Worm (Caenorhabditis elegans) whole organism, L4 larva: ENCODE data around the gene arx-5.

Experiments
- D1046.2 ChIP-seq: fragments of 200-800 bp; sonication (Bioruptor generic); IDR thresholded peaks from 2 replicates; pipeline ENCODE4 v1.3.6; 2022; ENCODE audit warnings: missing genetic modification characterization, missing compliant biosample characterization
- F10B5.3 ChIP-seq: sonication (generic microtip); optimal IDR thresholded peaks from 2 replicates; lab custom pipeline; 2016; ENCODE audit warnings: mild to moderate bottlenecking, missing genetic modification characterization, missing compliant biosample characterization
- F44E2.7 ChIP-seq: fragments of 200-800 bp; sonication (Bioruptor generic); IDR thresholded peaks from 2 replicates; pipeline ENCODE4 v2.1.2; 2022; ENCODE audit warnings: missing genetic modification characterization, missing compliant biosample characterization
- R02D3.7 ChIP-seq: fragments of 150-350 bp; sonication (generic microtip); optimal IDR thresholded peaks from 3 replicates; lab custom pipeline; 2014; ENCODE audit warnings: missing biosample characterization, missing genetic modification characterization
- T20F7.1 ChIP-seq: fragments of 200-800 bp; sonication (Bioruptor generic); optimal IDR thresholded peaks from 2 replicates; lab custom pipeline; 2018; ENCODE audit warnings: mild to moderate bottlenecking, missing genetic modification characterization, missing compliant biosample characterization
- Y48G9A.11 ChIP-seq: fragments of 200-800 bp; sonication (Bioruptor generic); IDR thresholded peaks from 2 replicates; pipeline ENCODE4 v1.3.6; 2022; ENCODE audit warnings: missing genetic modification reagents, missing genetic modification characterization, missing compliant biosample characterization
- Y75B8A.6 ChIP-seq: fragments of 200-800 bp; sonication (Bioruptor generic); IDR thresholded peaks from 2 replicates; pipeline ENCODE4 v1.3.6; 2022; ENCODE audit warnings: missing genetic modification reagents, missing genetic modification characterization, missing compliant biosample characterization
- aha-1 ChIP-seq: fragments of 150-350 bp; peaks from one replicate; lab custom pipeline; 2014; ENCODE audit warnings: missing biosample characterization, missing genetic modification characterization
- aly-2 ChIP-seq: sonication (generic microtip); optimal IDR thresholded peaks from 2 replicates; lab custom pipeline; 2018; ENCODE audit warnings: missing biosample characterization, missing genetic modification characterization
- ceh-32 ChIP-seq: sonication (generic microtip); optimal IDR thresholded peaks from 2 replicates; lab custom pipeline; 2016; ENCODE audit warnings: mild to moderate bottlenecking, missing genetic modification characterization, missing compliant biosample characterization; ENCODE audit not compliant: poor library complexity
- ceh-44 ChIP-seq: fragments of 200-800 bp; sonication (Bioruptor generic); IDR thresholded peaks from 2 replicates; pipeline ENCODE4 v1.3.6; 2022; ENCODE audit warnings: missing genetic modification reagents, missing genetic modification characterization, missing compliant biosample characterization
- ceh-62 ChIP-seq: sonication (generic microtip); optimal IDR thresholded peaks from 2 replicates; lab custom pipeline; 2017; ENCODE audit warnings: missing biosample characterization, missing genetic modification characterization
- daf-16 ChIP-seq, 3 experiments: sonication (generic microtip); optimal IDR thresholded peaks; 2 replicates each; lab custom pipeline; 2016 to 2017; ENCODE audit warnings: missing genetic modification characterization in 3 of 3, missing genetic modification reagents in 3 of 3, mild to moderate bottlenecking in 2 of 3, missing compliant biosample characterization in 2 of 3, missing biosample characterization in 1 of 3, moderate library complexity in 1 of 3
- daf-19 ChIP-seq: fragments of 200-800 bp; sonication (Bioruptor generic); conservative IDR thresholded peaks from 2 replicates; pipeline ENCODE4 v1.3.6; 2022; ENCODE audit warnings: missing genetic modification characterization, missing compliant biosample characterization
- fkh-10 ChIP-seq: fragments of 150-350 bp; optimal IDR thresholded peaks from 2 replicates; lab custom pipeline; 2014; ENCODE audit warnings: missing biosample characterization, missing genetic modification reagents, missing genetic modification characterization
- hif-1 ChIP-seq, 2 experiments: sonication (generic microtip); optimal IDR thresholded peaks; 2 replicates each; lab custom pipeline; 2016 to 2017; ENCODE audit warnings: missing compliant biosample characterization in 2 of 2, missing genetic modification characterization in 2 of 2, missing genetic modification reagents in 2 of 2, missing genotype in 2 of 2, mild to moderate bottlenecking in 1 of 2
- hlh-11 ChIP-seq: fragments of 200-800 bp; sonication (Bioruptor generic); optimal IDR thresholded peaks from 2 replicates; lab custom pipeline; 2018; ENCODE audit warnings: mild to moderate bottlenecking, missing genetic modification characterization, missing compliant biosample characterization
- hlh-30 ChIP-seq: sonication (generic microtip); optimal IDR thresholded peaks from 2 replicates; lab custom pipeline; 2017; ENCODE audit warnings: antibody characterized with exemption, mild to moderate bottlenecking, missing genetic modification characterization, missing compliant biosample characterization; ENCODE audit not compliant: insufficient read depth
- lin-38 ChIP-seq: fragments of 200-800 bp; sonication (Bioruptor generic); IDR thresholded peaks from 2 replicates; pipeline ENCODE4 v1.3.6; 2022; ENCODE audit warnings: missing genetic modification reagents, missing genetic modification characterization, missing compliant biosample characterization
- lsy-2 ChIP-seq, 2 experiments: fragments of 150-350 bp in 1 of 2; sonication (generic microtip) in 1 of 2; optimal IDR thresholded peaks; 2 replicates each; lab custom pipeline; 2014 to 2017; ENCODE audit warnings: missing biosample characterization in 2 of 2, missing genetic modification characterization in 2 of 2
- mes-2 ChIP-seq: sonication (generic microtip); optimal IDR thresholded peaks from 2 replicates; lab custom pipeline; 2016; ENCODE audit warnings: missing genotype, mild to moderate bottlenecking, missing genetic modification characterization, missing compliant biosample characterization; ENCODE audit not compliant: poor library complexity, severe bottlenecking
- mxl-3 ChIP-seq: fragments of 200-800 bp; sonication (Bioruptor generic); optimal IDR thresholded peaks from 2 replicates; lab custom pipeline; 2018; ENCODE audit warnings: mild to moderate bottlenecking, missing genetic modification characterization, missing compliant biosample characterization
- nhr-10 ChIP-seq: fragments of 150-350 bp; optimal IDR thresholded peaks from 2 replicates; lab custom pipeline; 2014; ENCODE audit warnings: missing biosample characterization, missing genetic modification characterization
- nhr-11 ChIP-seq: fragments of 150-350 bp; optimal IDR thresholded peaks from 2 replicates; lab custom pipeline; 2014; ENCODE audit warnings: missing biosample characterization, missing genetic modification characterization
- nhr-28 ChIP-seq: fragments of 150-350 bp; optimal IDR thresholded peaks from 2 replicates; lab custom pipeline; 2014; ENCODE audit warnings: missing biosample characterization, missing genetic modification characterization
- nhr-41 ChIP-seq: fragments of 200-800 bp; sonication (Bioruptor generic); IDR thresholded peaks from 2 replicates; pipeline ENCODE4 v1.3.6; 2022; ENCODE audit warnings: missing genetic modification reagents, missing genetic modification characterization, missing compliant biosample characterization
- nhr-42 ChIP-seq: fragments of 200-800 bp; sonication (Bioruptor generic); IDR thresholded peaks from 2 replicates; pipeline ENCODE4 v1.3.6; 2022; ENCODE audit warnings: missing genetic modification characterization, missing compliant biosample characterization
- nhr-76 ChIP-seq: fragments of 150-350 bp; optimal IDR thresholded peaks from 2 replicates; lab custom pipeline; 2014; ENCODE audit warnings: missing biosample characterization, missing genetic modification characterization
- php-3 ChIP-seq: fragments of 200-800 bp; sonication (Bioruptor generic); IDR thresholded peaks from 2 replicates; pipeline ENCODE4 v1.3.6; 2022; ENCODE audit warnings: missing genetic modification reagents, missing genetic modification characterization, missing compliant biosample characterization
- set-16 ChIP-seq: fragments of 200-800 bp; sonication (Bioruptor generic); IDR thresholded peaks from 2 replicates; pipeline ENCODE4 v1.3.6; 2022; ENCODE audit warnings: missing genetic modification reagents, missing genetic modification characterization, missing compliant biosample characterization
- zip-2 ChIP-seq: fragments of 150-350 bp; optimal IDR thresholded peaks from 2 replicates; lab custom pipeline; 2014; ENCODE audit warnings: missing biosample characterization, missing genetic modification characterization

The arx-5 gene

ce11 chrIII:12818050-12818738 is at the start of gene arx-5:
arx-5 (minus strand) TSS chrIII:12818100.
- TF ChIP-seq nhr-11 (tag; lab: Kevin White, UChicago) (no peak), R02D3.7 (tag; lab: Kevin White, UChicago) (peak; percentile 71), mes-2 (tag; lab: Kevin White, UChicago) (peak; percentile 2), lin-38 (GFP tag; lab: Robert Waterston, UW) (0 out of 2 replicates have a peak, but pooled peaks have one; percentile 10), Y48G9A.11 (GFP tag; lab: Robert Waterston, UW) (peak; percentile 94), lsy-2 (tag; optimal IDR thresholded peaks at IDR 0.05; lab: Kevin White, UChicago) (peak in 1 of 2 experiments; percentile 31), T20F7.1 (GFP tag; lab: Kevin White, UChicago) (peak; percentile 93), daf-16 (GFP tag; optimal IDR thresholded peaks at IDR 0.05; lab: Kevin White, UChicago) (no peak), daf-16 (tag; optimal IDR thresholded peaks at IDR 0.05; lab: Kevin White, UChicago) (peak; percentile 37), nhr-10 (no peak)
- TF ChIP-seq, all 104 proteins: peak for 7

- TF ChIP-seq D1046.2 (GFP tag; lab: Robert Waterston, UW) (no peak), aha-1 (tag; lab: Kevin White, UChicago) (peak; percentile 39)
These were observed 46.7 kb upstream of the arx-5 start, which contains the start of gene Y37D8A.8 for ce11 chrIII:12864648-12865047. Y37D8A.8 (plus strand) TSS chrIII:12864948.

DNA sequence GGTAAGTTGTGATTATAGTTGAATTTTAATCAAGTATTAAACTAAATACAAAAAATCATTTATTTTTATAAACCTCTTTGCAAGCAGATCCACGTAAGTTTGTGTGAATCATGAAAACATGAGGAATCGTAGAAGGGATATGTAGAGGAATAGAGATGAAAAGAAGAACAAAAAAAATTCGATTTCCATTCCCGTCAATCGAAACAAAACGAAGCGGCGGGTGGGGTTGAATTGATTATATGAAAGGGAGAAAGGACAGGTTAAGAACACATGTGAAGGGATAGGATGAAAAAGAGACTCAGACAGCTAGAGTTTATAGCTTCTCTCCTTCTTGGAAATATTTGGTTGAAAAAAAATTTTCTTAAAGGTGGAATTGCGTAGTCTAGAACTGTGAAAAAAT is 42.2 kb upstream of the arx-5 start:
- peak; percentile 8 for TF ChIP-seq hlh-30 (tag; lab: Kevin White, UChicago)
- no peak for TF ChIP-seq Y75B8A.6 (GFP tag; lab: Robert Waterston, UW)
- peak; percentile 68 for TF ChIP-seq mxl-3 (GFP tag; lab: Kevin White, UChicago)
- TF ChIP-seq php-3 (GFP tag; lab: Robert Waterston, UW) = no peak
- no peak for TF ChIP-seq nhr-42 (GFP tag; lab: Robert Waterston, UW)
- TF ChIP-seq hlh-11 (tag; lab: Kevin White, UChicago) = peak; percentile 13
- TF ChIP-seq ceh-62 (tag; lab: Kevin White, UChicago) = no peak
- TF ChIP-seq aly-2 = no peak
- TF ChIP-seq zip-2 (tag; lab: Kevin White, UChicago) = no peak
- TF ChIP-seq nhr-28 (tag; lab: Kevin White, UChicago) = peak; percentile 39
- no peak for TF ChIP-seq F44E2.7 (GFP tag; lab: Robert Waterston, UW)

- no peak for TF ChIP-seq hif-1 (tag; optimal IDR thresholded peaks at IDR 0.05; lab: Kevin White, UChicago)
These were observed 38.7 kb upstream of the arx-5 start, which contains the start of gene Y37D8A.26 for ce11 chrIII:12856628-12857027. Y37D8A.26 (minus strand) TSS chrIII:12856728.

- TF ChIP-seq ceh-62 (tag; lab: Kevin White, UChicago) (no peak), ceh-32 (tag; lab: Kevin White, UChicago) (no peak), lin-38 (GFP tag; lab: Robert Waterston, UW) (no peak), set-16 (no peak), ceh-44 (GFP tag; lab: Robert Waterston, UW) (no peak), fkh-10 (GFP tag; lab: Kevin White, UChicago) (no peak)
These were observed 37.5 kb upstream of the arx-5 start, which contains the start of gene Y37D8A.5 for ce11 chrIII:12855394-12855793. Y37D8A.5 (minus strand) TSS chrIII:12855494.

ce11 chrIII:12851034-12851433 is 33.1 kb upstream of the arx-5 start:
- TF ChIP-seq nhr-76 (tag; lab: Kevin White, UChicago) (no peak), F10B5.3 (tag; lab: Kevin White, UChicago) (no peak), daf-19 (GFP tag; lab: Robert Waterston, UW) (no peak), nhr-41 (GFP tag; lab: Robert Waterston, UW) (no peak), nhr-28 (tag; lab: Kevin White, UChicago) (peak; percentile 34)
- TF ChIP-seq, all 104 proteins: peak for 1
